Fruit fly (Drosophila melanogaster): ENCODE results near the gene CG14050.
A peak's percentile ranks its signal among the peaks of the same experiment; 100 is the strongest.

Gene CG14050

dm6 chrX:2295435-2296229 lies 30.4 kb downstream of the CG14050 start, which contains the start of gene Raf:
TSS of gene Raf (plus strand) at chrX:2295466.
- TF ChIP-seq CG14710 (tag; optimal IDR thresholded peaks at IDR 0.05) (no peak), ftz-f1 (GFP tag; optimal IDR thresholded peaks at IDR 0.05) (no peak), ranshi (GFP tag; IDR thresholded peaks at IDR 0.05) (no peak), CG12659 (GFP tag; optimal IDR thresholded peaks at IDR 0.05) (no peak), Side (GFP tag; optimal IDR thresholded peaks at IDR 0.05) (no peak), jigr1 (GFP tag; IDR thresholded peaks at IDR 0.05) (peak; percentile 78; the same call in 1 of the 3 replicates), bbx (GFP tag; IDR thresholded peaks at IDR 0.05; ENCODE audit: partially characterized antibody) (no peak), CG12155 (GFP tag; optimal IDR thresholded peaks at IDR 0.05) (no peak), ara (GFP tag; IDR thresholded peaks at IDR 0.05) (no peak), Blimp-1 (GFP tag; optimal IDR thresholded peaks at IDR 0.05) (no peak), Hr3 (GFP tag; optimal IDR thresholded peaks at IDR 0.05) (no peak), CG7556 (GFP tag; optimal IDR thresholded peaks at IDR 0.05) (no peak), Stat92E (GFP tag; optimal IDR thresholded peaks at IDR 0.05) (no peak), GATAe (GFP tag; conservative IDR thresholded peaks at IDR 0.05) (no peak), Kr (GFP tag; optimal IDR thresholded peaks at IDR 0.05) (peak; percentile 26), nom (GFP tag; optimal IDR thresholded peaks at IDR 0.05) (no peak), CG8388 (GFP tag; optimal IDR thresholded peaks at IDR 0.05) (no peak), wdn (GFP tag; IDR thresholded peaks at IDR 0.05) (peak; percentile 71), CG6791 (GFP tag; IDR thresholded peaks at IDR 0.05; ENCODE audit: partially characterized antibody) (0 out of 3 replicates have a peak, but pooled peaks have one; percentile 30), ERR (GFP tag; optimal IDR thresholded peaks at IDR 0.05) (no peak), Med (GFP tag) (no peak), CG16813 (GFP tag; IDR thresholded peaks at IDR 0.05; ENCODE audit: partially characterized antibody) (no peak), tio (GFP tag; optimal IDR thresholded peaks at IDR 0.05) (no peak), CG7839 (tag; optimal IDR thresholded peaks at IDR 0.05) (no peak), gro (GFP tag; optimal IDR thresholded peaks at IDR 0.05) (no peak), pita (GFP tag; optimal IDR thresholded peaks at IDR 0.05) (no peak), yki (optimal IDR thresholded peaks at IDR 0.05) (peak; percentile 31), CG18011 (GFP tag; optimal IDR thresholded peaks at IDR 0.05) (no peak), CG33213 (GFP tag; optimal IDR thresholded peaks at IDR 0.05) (no peak), Scr (GFP tag; IDR thresholded peaks at IDR 0.05; ENCODE audit: partially characterized antibody) (no peak), gce (GFP tag; IDR thresholded peaks at IDR 0.05) (no peak), bab2 (GFP tag; optimal IDR thresholded peaks at IDR 0.05) (no peak), NK7.1 (GFP tag; optimal IDR thresholded peaks at IDR 0.05) (no peak), CG30403 (GFP tag; optimal IDR thresholded peaks at IDR 0.05) (no peak), Dfd (GFP tag; optimal IDR thresholded peaks at IDR 0.05) (no peak), CG31365 (tag; optimal IDR thresholded peaks at IDR 0.05) (no peak), CG2889 (GFP tag; IDR thresholded peaks at IDR 0.05) (peak; percentile 62; the same call in 1 of the 3 replicates), Atf-2 (GFP tag; optimal IDR thresholded peaks at IDR 0.05) (no peak), rib (GFP tag; IDR thresholded peaks at IDR 0.05) (no peak), dpn (GFP tag; optimal IDR thresholded peaks at IDR 0.05) (no peak), CkIIα-i1 (GFP tag; IDR thresholded peaks at IDR 0.05) (no peak), B-H2 (GFP tag; optimal IDR thresholded peaks at IDR 0.05) (no peak), C15 (GFP tag; IDR thresholded peaks at IDR 0.05) (no peak), CG1603 (tag; optimal IDR thresholded peaks at IDR 0.05) (no peak), HLHmδ (GFP tag; optimal IDR thresholded peaks at IDR 0.05) (no peak), CG13424 (tag; optimal IDR thresholded peaks at IDR 0.05) (no peak), CG11723 (GFP tag; optimal IDR thresholded peaks at IDR 0.05) (no peak), CG3407 (GFP tag; optimal IDR thresholded peaks at IDR 0.05) (no peak), HmgD (GFP tag; optimal IDR thresholded peaks at IDR 0.05) (no peak), Mes4 (GFP tag; optimal IDR thresholded peaks at IDR 0.05) (no peak)
